Worm (Caenorhabditis elegans): ENCODE results near the gene C03A7.13.

DNA sequence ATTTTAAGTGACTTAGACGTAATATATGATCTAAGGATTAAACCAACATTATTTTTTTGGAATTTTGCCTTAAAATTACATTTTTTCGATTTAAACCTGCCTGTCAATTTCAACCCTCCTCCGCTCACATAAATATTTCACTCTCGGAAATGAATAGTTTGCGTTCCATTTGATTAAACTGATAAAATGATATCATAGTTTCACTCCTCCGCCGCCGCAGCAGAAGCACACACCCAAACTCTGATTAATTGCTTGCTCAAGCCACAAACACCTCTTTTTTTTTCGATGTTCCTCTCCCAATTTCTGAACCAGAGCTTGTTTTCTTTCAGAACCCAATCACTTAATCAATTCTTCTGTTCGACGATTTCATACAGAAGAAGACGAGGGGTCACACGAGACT, 30.7 kb upstream of the C03A7.13 start, which contains the start of gene Y49G5B.1:
- TF ChIP-seq ztf-11 (tag; optimal IDR thresholded peaks at IDR 0.05) (no peak), jun-1 (tag; optimal IDR thresholded peaks at IDR 0.05) (no peak), pqm-1 (tag; optimal IDR thresholded peaks at IDR 0.05) (no peak), fos-1 (tag; optimal IDR thresholded peaks at IDR 0.05) (no peak), unc-62 (GFP tag; optimal IDR thresholded peaks at IDR 0.05) (no peak), zag-1 (tag; optimal IDR thresholded peaks at IDR 0.05) (no peak), R02D3.7 (tag; optimal IDR thresholded peaks at IDR 0.05) (no peak), ama-1 (optimal IDR thresholded peaks at IDR 0.05) (no peak), sea-2 (GFP tag; optimal IDR thresholded peaks at IDR 0.05) (no peak), nhr-11 (tag; optimal IDR thresholded peaks at IDR 0.05) (no peak), lin-15B (tag; optimal IDR thresholded peaks at IDR 0.05) (no peak)

Data from whole organism, L3 larva.